Fruit fly (Drosophila melanogaster): ENCODE measurements around the gene Atu.

Atu gene

dm6 chr3R:5635524-5635923, 22.4 kb downstream of the Atu start, which contains the start of gene CG31546:
Gene CG31546 (minus strand): TSS chr3R:5635624.
- no peak for TF ChIP-seq tj (GFP tag; optimal IDR thresholded peaks at IDR 0.05)
- TF ChIP-seq toe (GFP tag; optimal IDR thresholded peaks at IDR 0.05) = no peak
- no peak for TF ChIP-seq cnc (optimal IDR thresholded peaks at IDR 0.05)
- TF ChIP-seq CG1620 (GFP tag; optimal IDR thresholded peaks at IDR 0.05) = no peak
- TF ChIP-seq CG5204 (GFP tag; optimal IDR thresholded peaks at IDR 0.05) = no peak
- TF ChIP-seq pad (GFP tag; optimal IDR thresholded peaks at IDR 0.05) = no peak

dm6 chr3R:5636519-5637430, 23.6 kb downstream of the Atu start, which contains the start of the genes CG31548 and CG12170:
Gene CG31548 (minus strand): TSS chr3R:5636852.
Gene CG12170 (plus strand): TSS chr3R:5637234.
- TF ChIP-seq CG1620 (GFP tag; optimal IDR thresholded peaks at IDR 0.05) (no peak), Clk (GFP tag; optimal IDR thresholded peaks at IDR 0.05) (no peak), CG7101 (tag; optimal IDR thresholded peaks at IDR 0.05) (peak; percentile 56), Hr96 (GFP tag; optimal IDR thresholded peaks at IDR 0.05) (no peak), CG33017 (tag; optimal IDR thresholded peaks at IDR 0.05) (peak; percentile 49), CG14711 (tag; optimal IDR thresholded peaks at IDR 0.05) (peak; percentile 57), kay (GFP tag; ENCODE audit: borderline replicate concordance) (no peak), CG12768 (GFP tag; optimal IDR thresholded peaks at IDR 0.05) (peak; percentile 2), CG7045 (GFP tag; optimal IDR thresholded peaks at IDR 0.05) (peak; percentile 31), Mnt (GFP tag; optimal IDR thresholded peaks at IDR 0.05) (peak; percentile 25), CG11617 (GFP tag; optimal IDR thresholded peaks at IDR 0.05) (peak; percentile 78), tj (GFP tag; optimal IDR thresholded peaks at IDR 0.05) (peak; percentile 27), pad (GFP tag; optimal IDR thresholded peaks at IDR 0.05) (no peak), Crg-1 (GFP tag; optimal IDR thresholded peaks at IDR 0.05) (peak; percentile 1), cic (GFP tag; optimal IDR thresholded peaks at IDR 0.05) (no peak)

- TF ChIP-seq CG12768 (GFP tag; optimal IDR thresholded peaks at IDR 0.05) (no peak), CG14711 (tag; optimal IDR thresholded peaks at IDR 0.05) (no peak), Hr96 (GFP tag; optimal IDR thresholded peaks at IDR 0.05) (no peak), cic (GFP tag; optimal IDR thresholded peaks at IDR 0.05) (no peak), CG7045 (GFP tag; optimal IDR thresholded peaks at IDR 0.05) (no peak), cnc (optimal IDR thresholded peaks at IDR 0.05) (no peak), CG1620 (GFP tag; optimal IDR thresholded peaks at IDR 0.05) (no peak), Crg-1 (GFP tag; optimal IDR thresholded peaks at IDR 0.05) (no peak), ovo (GFP tag; optimal IDR thresholded peaks at IDR 0.05) (no peak), toe (GFP tag; optimal IDR thresholded peaks at IDR 0.05) (no peak), CG33017 (tag; optimal IDR thresholded peaks at IDR 0.05) (no peak), Mnt (GFP tag; optimal IDR thresholded peaks at IDR 0.05) (no peak), tj (GFP tag; optimal IDR thresholded peaks at IDR 0.05) (no peak), CG7101 (tag; optimal IDR thresholded peaks at IDR 0.05) (no peak)
Observed at dm6 chr3R:5643421-5643820, 30.3 kb downstream of the Atu start.

dm6 chr3R:5647705-5648568, 34.8 kb downstream of the Atu start:
- peak; percentile 26 for TF ChIP-seq pad (GFP tag; optimal IDR thresholded peaks at IDR 0.05)
- peak; percentile 46 for TF ChIP-seq CG33017 (tag; optimal IDR thresholded peaks at IDR 0.05)
- peak; percentile 25 for TF ChIP-seq tj (GFP tag; optimal IDR thresholded peaks at IDR 0.05)
- peak; percentile 15 for TF ChIP-seq CG12768 (GFP tag; optimal IDR thresholded peaks at IDR 0.05)
- no peak for TF ChIP-seq CG14711 (tag; optimal IDR thresholded peaks at IDR 0.05)
- TF ChIP-seq Mnt (GFP tag; optimal IDR thresholded peaks at IDR 0.05) = peak; percentile 41
- TF ChIP-seq CG7045 (GFP tag; optimal IDR thresholded peaks at IDR 0.05) = no peak
- TF ChIP-seq CG1620 (GFP tag; optimal IDR thresholded peaks at IDR 0.05) = peak; percentile 4
- TF ChIP-seq CG7101 (tag; optimal IDR thresholded peaks at IDR 0.05) = peak; percentile 22

- TF ChIP-seq CG5204 (GFP tag; optimal IDR thresholded peaks at IDR 0.05) (no peak), kay (GFP tag; ENCODE audit: borderline replicate concordance) (no peak), cnc (optimal IDR thresholded peaks at IDR 0.05) (no peak), CG1620 (GFP tag; optimal IDR thresholded peaks at IDR 0.05) (peak; percentile 72), CG14711 (tag; optimal IDR thresholded peaks at IDR 0.05) (peak; percentile 60), cic (GFP tag; optimal IDR thresholded peaks at IDR 0.05) (peak; percentile 33), ovo (GFP tag; optimal IDR thresholded peaks at IDR 0.05) (peak; percentile 56), toe (GFP tag; optimal IDR thresholded peaks at IDR 0.05) (peak; percentile 61), Crg-1 (GFP tag; optimal IDR thresholded peaks at IDR 0.05) (peak; percentile 60), CG12768 (GFP tag; optimal IDR thresholded peaks at IDR 0.05) (peak; percentile 39), Hr96 (GFP tag; optimal IDR thresholded peaks at IDR 0.05) (peak; percentile 60), Mnt (GFP tag; optimal IDR thresholded peaks at IDR 0.05) (peak; percentile 26), CG11617 (GFP tag; optimal IDR thresholded peaks at IDR 0.05) (peak; percentile 86), CG7045 (GFP tag; optimal IDR thresholded peaks at IDR 0.05) (peak; percentile 29), CG33017 (tag; optimal IDR thresholded peaks at IDR 0.05) (peak; percentile 54), pad (GFP tag; optimal IDR thresholded peaks at IDR 0.05) (peak; percentile 56), bab1 (GFP tag; optimal IDR thresholded peaks at IDR 0.05) (peak; percentile 42), tj (GFP tag; optimal IDR thresholded peaks at IDR 0.05) (peak; percentile 96), CG7101 (tag; optimal IDR thresholded peaks at IDR 0.05) (peak; percentile 75), Clk (GFP tag; optimal IDR thresholded peaks at IDR 0.05) (peak; percentile 37)
Observed at dm6 chr3R:5648569-5649476, 35.7 kb downstream of the Atu start, which contains the start of the genes MTA1-like and Sec23. Gene MTA1-like (minus strand): TSS chr3R:5648738. Gene Sec23 (plus strand): TSS chr3R:5649065.

Measured in whole organism, adult.